Fruit fly (Drosophila melanogaster): ENCODE measurements around the gene Nnf1b.

Gene Nnf1b

dm6 chr2L:838786-839185, 28.4 kb downstream of the Nnf1b start:
- TF ChIP-seq Pif1B (GFP tag; optimal IDR thresholded peaks at IDR 0.05) (no peak), CG32121 (GFP tag; IDR thresholded peaks at IDR 0.05) (no peak), CG8159 (tag; optimal IDR thresholded peaks at IDR 0.05) (no peak), CG15710 (tag; optimal IDR thresholded peaks at IDR 0.05) (no peak), fd96Ca (GFP tag; IDR thresholded peaks at IDR 0.05) (no peak), CG13204 (GFP tag; optimal IDR thresholded peaks at IDR 0.05) (no peak), CG10348 (GFP tag; IDR thresholded peaks at IDR 0.05) (no peak), Pif1A (GFP tag; optimal IDR thresholded peaks at IDR 0.05) (no peak), Snoo (tag; optimal IDR thresholded peaks at IDR 0.05) (no peak), CG17806 (tag; optimal IDR thresholded peaks at IDR 0.05) (no peak), D1 (tag; optimal IDR thresholded peaks at IDR 0.05) (no peak), CG14655 (GFP tag; optimal IDR thresholded peaks at IDR 0.05) (no peak), CG4496 (GFP tag; IDR thresholded peaks at IDR 0.05) (no peak)

- TF ChIP-seq CG10348 (GFP tag; IDR thresholded peaks at IDR 0.05) (no peak), EcR (GFP tag; optimal IDR thresholded peaks at IDR 0.05) (peak; percentile 69), CG8159 (tag; optimal IDR thresholded peaks at IDR 0.05) (no peak), gl (tag; optimal IDR thresholded peaks at IDR 0.05) (peak; percentile 24)
Measured at dm6 chr2L:840022-840421, 29.6 kb downstream of the Nnf1b start.

- TF ChIP-seq CG15710 (tag; optimal IDR thresholded peaks at IDR 0.05), result no peak
- TF ChIP-seq CG34367 (tag; optimal IDR thresholded peaks at IDR 0.05), result no peak
- TF ChIP-seq gl (tag; optimal IDR thresholded peaks at IDR 0.05), result no peak
- TF ChIP-seq fd96Ca (GFP tag; IDR thresholded peaks at IDR 0.05), result no peak
- TF ChIP-seq CG14655 (GFP tag; optimal IDR thresholded peaks at IDR 0.05), result no peak
- peak; percentile 36; the same call in 1 of the 2 replicates for TF ChIP-seq Ets98B (GFP tag; IDR thresholded peaks at IDR 0.05)
- no peak for TF ChIP-seq CG10348 (GFP tag; IDR thresholded peaks at IDR 0.05)
- no peak for TF ChIP-seq rn (GFP tag; IDR thresholded peaks at IDR 0.05)
- TF ChIP-seq CG32121 (GFP tag; IDR thresholded peaks at IDR 0.05), result peak; percentile 35; the same call in 1 of the 2 replicates
- TF ChIP-seq CG13204 (GFP tag; optimal IDR thresholded peaks at IDR 0.05), result peak; percentile 25
- 0 out of 2 replicates have a peak, but pooled peaks have one; percentile 45 for TF ChIP-seq CG12605 (GFP tag; IDR thresholded peaks at IDR 0.05)
- no peak for TF ChIP-seq EcR (GFP tag; optimal IDR thresholded peaks at IDR 0.05)
- TF ChIP-seq Pif1B (GFP tag; optimal IDR thresholded peaks at IDR 0.05), result no peak
- no peak for TF ChIP-seq CG4496 (GFP tag; IDR thresholded peaks at IDR 0.05)
- no peak for TF ChIP-seq Snoo (tag; optimal IDR thresholded peaks at IDR 0.05)
- TF ChIP-seq D1 (tag; optimal IDR thresholded peaks at IDR 0.05), result no peak
- no peak for TF ChIP-seq CG9948 (tag; optimal IDR thresholded peaks at IDR 0.05)
Measured at dm6 chr2L:840716-841115, 30.3 kb downstream of the Nnf1b start.

dm6 chr2L:841708-842107, 31.3 kb downstream of the Nnf1b start:
- TF ChIP-seq CG9948 (tag; optimal IDR thresholded peaks at IDR 0.05), result peak; percentile 93
- TF ChIP-seq CG13204 (GFP tag; optimal IDR thresholded peaks at IDR 0.05), result no peak
- TF ChIP-seq D1 (tag; optimal IDR thresholded peaks at IDR 0.05), result peak; percentile 78
- TF ChIP-seq Pif1B (GFP tag; optimal IDR thresholded peaks at IDR 0.05), result peak; percentile 95
- peak; percentile 94 for TF ChIP-seq CG17806 (tag; optimal IDR thresholded peaks at IDR 0.05)
- peak; percentile 88 for TF ChIP-seq EcR (GFP tag; optimal IDR thresholded peaks at IDR 0.05)
- peak; percentile 93 for TF ChIP-seq gl (tag; optimal IDR thresholded peaks at IDR 0.05)
- peak; percentile 95 for TF ChIP-seq rn (GFP tag; IDR thresholded peaks at IDR 0.05)
- peak; percentile 96 for TF ChIP-seq CG14655 (GFP tag; optimal IDR thresholded peaks at IDR 0.05)
- peak; percentile 93 for TF ChIP-seq CG8301 (tag; optimal IDR thresholded peaks at IDR 0.05)
- peak; percentile 96 for TF ChIP-seq CG12605 (GFP tag; IDR thresholded peaks at IDR 0.05)
- peak; percentile 95 for TF ChIP-seq CG32121 (GFP tag; IDR thresholded peaks at IDR 0.05)
- TF ChIP-seq Pif1A (GFP tag; optimal IDR thresholded peaks at IDR 0.05), result peak; percentile 94
- TF ChIP-seq CG34367 (tag; optimal IDR thresholded peaks at IDR 0.05), result peak; percentile 94
- peak; percentile 96 for TF ChIP-seq Ets98B (GFP tag; IDR thresholded peaks at IDR 0.05)
- TF ChIP-seq CG15710 (tag; optimal IDR thresholded peaks at IDR 0.05), result peak; percentile 96
- TF ChIP-seq Snoo (tag; optimal IDR thresholded peaks at IDR 0.05), result peak; percentile 97
- TF ChIP-seq CG4496 (GFP tag; IDR thresholded peaks at IDR 0.05), result peak; percentile 98
- TF ChIP-seq fd96Ca (GFP tag; IDR thresholded peaks at IDR 0.05), result peak; percentile 96
- TF ChIP-seq CG10348 (GFP tag; IDR thresholded peaks at IDR 0.05), result 0 out of 2 replicates have a peak, but pooled peaks have one; percentile 22
- peak; percentile 95 for TF ChIP-seq CG8159 (tag; optimal IDR thresholded peaks at IDR 0.05)

- TF ChIP-seq gl (tag; optimal IDR thresholded peaks at IDR 0.05) (no peak), EcR (GFP tag; optimal IDR thresholded peaks at IDR 0.05) (peak; percentile 65)
Measured at dm6 chr2L:842873-843272, 32.5 kb downstream of the Nnf1b start.

- TF ChIP-seq D1 (tag; optimal IDR thresholded peaks at IDR 0.05) (no peak), CG8159 (tag; optimal IDR thresholded peaks at IDR 0.05) (no peak), EcR (GFP tag; optimal IDR thresholded peaks at IDR 0.05) (no peak), rn (GFP tag; IDR thresholded peaks at IDR 0.05) (no peak), CG14655 (GFP tag; optimal IDR thresholded peaks at IDR 0.05) (no peak), CG32121 (GFP tag; IDR thresholded peaks at IDR 0.05) (no peak), Ets98B (GFP tag; IDR thresholded peaks at IDR 0.05) (no peak), CG34367 (tag; optimal IDR thresholded peaks at IDR 0.05) (no peak), CG12605 (GFP tag; IDR thresholded peaks at IDR 0.05) (no peak), CG8301 (tag; optimal IDR thresholded peaks at IDR 0.05) (no peak)
Measured at dm6 chr2L:843301-843700, 32.9 kb downstream of the Nnf1b start.
